Worm (Caenorhabditis elegans) whole organism, L2 larva: Measurements from ENCODE around the gene set-12.

Source experiments
- C34F6.9 ChIP-seq: fragments of 150-350 bp; optimal IDR thresholded peaks from 2 replicates; lab custom pipeline; 2014; ENCODE audit warnings: missing biosample characterization, missing genetic modification characterization
- F13H6.1 ChIP-seq: sonication (generic microtip); optimal IDR thresholded peaks from 2 replicates; lab custom pipeline; 2016; ENCODE audit warnings: missing genetic modification characterization, missing compliant biosample characterization
- R02D3.7 ChIP-seq: fragments of 150-350 bp; optimal IDR thresholded peaks from 2 replicates; lab custom pipeline; 2014; ENCODE audit warnings: missing biosample characterization, missing genetic modification characterization
- ZK546.5 ChIP-seq: sonication (generic microtip); optimal IDR thresholded peaks from 2 replicates; lab custom pipeline; 2017; ENCODE audit warnings: missing biosample characterization, missing genetic modification characterization
- ama-1 ChIP-seq: fragments of 150-350 bp; optimal IDR thresholded peaks from 2 replicates; lab custom pipeline; 2018; ENCODE audit warnings: inconsistent platforms
- blmp-1 ChIP-seq: sonication (generic microtip); optimal IDR thresholded peaks from 2 replicates; lab custom pipeline; 2017; ENCODE audit warnings: missing genetic modification characterization, mild to moderate bottlenecking, missing compliant biosample characterization, antibody characterized with exemption, moderate library complexity; ENCODE audit not compliant: insufficient read depth
- ceh-16 ChIP-seq: fragments of 150-350 bp; optimal IDR thresholded peaks from 2 replicates; lab custom pipeline; 2014; ENCODE audit warnings: missing biosample characterization, missing genetic modification characterization
- crh-2 ChIP-seq: sonication (generic microtip); optimal IDR thresholded peaks from 2 replicates; lab custom pipeline; 2017; ENCODE audit warnings: missing biosample characterization, missing genetic modification characterization
- dmd-4 ChIP-seq: sonication (generic microtip); optimal IDR thresholded peaks from 2 replicates; lab custom pipeline; 2017; ENCODE audit warnings: missing biosample characterization, missing genetic modification characterization
- egl-27 ChIP-seq: sonication (generic microtip); optimal IDR thresholded peaks from 3 replicates; lab custom pipeline; 2017; ENCODE audit warnings: missing biosample characterization, missing genetic modification reagents, missing genetic modification characterization
- elt-1 ChIP-seq: fragments of 150-350 bp; optimal IDR thresholded peaks from 2 replicates; lab custom pipeline; 2014; ENCODE audit warnings: missing biosample characterization, missing genetic modification characterization
- elt-3 ChIP-seq: sonication (generic microtip); optimal IDR thresholded peaks from 2 replicates; lab custom pipeline; 2017; ENCODE audit warnings: missing biosample characterization, missing genetic modification characterization
- fos-1 ChIP-seq: fragments of 150-350 bp; optimal IDR thresholded peaks from 2 replicates; lab custom pipeline; 2014; ENCODE audit warnings: missing biosample characterization, missing genetic modification characterization
- gmeb-1 ChIP-seq: fragments of 150-350 bp; optimal IDR thresholded peaks from 2 replicates; lab custom pipeline; 2014; ENCODE audit warnings: missing biosample characterization, missing genetic modification characterization
- lin-11 ChIP-seq: fragments of 150-350 bp; sonication (generic microtip); optimal IDR thresholded peaks from 2 replicates; lab custom pipeline; 2014; ENCODE audit warnings: missing biosample characterization, missing genetic modification characterization, inconsistent platforms, mixed read lengths
- lin-13 ChIP-seq: fragments of 150-350 bp; optimal IDR thresholded peaks from 2 replicates; lab custom pipeline; 2014; ENCODE audit warnings: missing biosample characterization, missing genetic modification reagents, missing genetic modification characterization
- lsy-2 ChIP-seq, 2 experiments: fragments of 150-350 bp in 1 of 2; sonication (generic microtip) in 1 of 2; optimal IDR thresholded peaks; 2 replicates each; lab custom pipeline; 2014 to 2017; ENCODE audit warnings: missing biosample characterization in 2 of 2, missing genetic modification characterization in 2 of 2
- mab-5 ChIP-seq: fragments of 150-350 bp; optimal IDR thresholded peaks from 2 replicates; lab custom pipeline; 2014; ENCODE audit warnings: missing biosample characterization, missing genetic modification characterization
- mbf-1 ChIP-seq: sonication (generic microtip); optimal IDR thresholded peaks from 2 replicates; lab custom pipeline; 2017; ENCODE audit warnings: missing biosample characterization, missing genetic modification characterization
- mdl-1 ChIP-seq, 2 experiments: fragments of 150-350 bp in 1 of 2; sonication (generic microtip) in 1 of 2; optimal IDR thresholded peaks; 2 replicates each; lab custom pipeline; 2017; ENCODE audit warnings: missing biosample characterization in 2 of 2, missing genetic modification characterization in 2 of 2
- nhr-10 ChIP-seq: sonication (generic microtip); optimal IDR thresholded peaks from 2 replicates; lab custom pipeline; 2017; ENCODE audit warnings: missing biosample characterization, missing genetic modification characterization
- nhr-12 ChIP-seq: fragments of 150-350 bp; optimal IDR thresholded peaks from 2 replicates; lab custom pipeline; 2014; ENCODE audit warnings: missing biosample characterization, missing genetic modification characterization
- nhr-129 ChIP-seq: fragments of 150-350 bp; optimal IDR thresholded peaks from 2 replicates; lab custom pipeline; 2014; ENCODE audit warnings: missing biosample characterization, missing genetic modification characterization
- nhr-21 ChIP-seq: fragments of 150-350 bp; optimal IDR thresholded peaks from 2 replicates; lab custom pipeline; 2014; ENCODE audit warnings: missing biosample characterization, missing genetic modification characterization
- nhr-23 ChIP-seq: fragments of 150-350 bp; optimal IDR thresholded peaks from 2 replicates; lab custom pipeline; 2014; ENCODE audit warnings: missing biosample characterization, missing genetic modification reagents, missing genetic modification characterization
- nhr-237 ChIP-seq: fragments of 150-350 bp; optimal IDR thresholded peaks from 2 replicates; lab custom pipeline; 2014; ENCODE audit warnings: missing biosample characterization, missing genetic modification characterization
- nhr-25 ChIP-seq: fragments of 150-350 bp; sonication (generic microtip); optimal IDR thresholded peaks from 3 replicates; lab custom pipeline; 2014; ENCODE audit warnings: missing biosample characterization, missing genetic modification characterization
- peb-1 ChIP-seq: fragments of 150-350 bp; optimal IDR thresholded peaks from 2 replicates; lab custom pipeline; 2014; ENCODE audit warnings: missing biosample characterization, missing genetic modification characterization
- sem-4 ChIP-seq: fragments of 150-350 bp; optimal IDR thresholded peaks from 2 replicates; lab custom pipeline; 2014; ENCODE audit warnings: missing biosample characterization, missing genetic modification reagents, missing genetic modification characterization
- sma-3 ChIP-seq: sonication (generic microtip); optimal IDR thresholded peaks from 2 replicates; lab custom pipeline; 2016; ENCODE audit warnings: missing genetic modification reagents, missing genetic modification characterization, missing compliant biosample characterization
- sma-9 ChIP-seq, 2 experiments: fragments of 150-350 bp in 1 of 2; sonication (generic microtip) in 1 of 2; optimal IDR thresholded peaks; 2 replicates each; lab custom pipeline; 2014 to 2016; ENCODE audit warnings: missing genetic modification characterization in 2 of 2, mild to moderate bottlenecking in 1 of 2, missing biosample characterization in 1 of 2, missing compliant biosample characterization in 1 of 2, missing genetic modification reagents in 1 of 2, moderate library complexity in 1 of 2
- snpc-4 ChIP-seq: fragments of 150-350 bp; optimal IDR thresholded peaks from 2 replicates; lab custom pipeline; 2014; ENCODE audit warnings: missing biosample characterization, missing genetic modification characterization
- unc-39 ChIP-seq: fragments of 150-350 bp; optimal IDR thresholded peaks from 2 replicates; lab custom pipeline; 2014; ENCODE audit warnings: missing biosample characterization, missing genetic modification characterization
- unc-55 ChIP-seq: fragments of 150-350 bp; sonication (generic microtip); optimal IDR thresholded peaks from 3 replicates; lab custom pipeline; 2014; ENCODE audit warnings: missing biosample characterization, missing genetic modification reagents, missing genetic modification characterization
- unc-62 ChIP-seq: fragments of 150-350 bp; optimal IDR thresholded peaks from 2 replicates; lab custom pipeline; 2014; ENCODE audit warnings: missing biosample characterization, missing genetic modification reagents, missing genetic modification characterization
- ztf-1 ChIP-seq: fragments of 200-800 bp; sonication (Bioruptor generic); conservative IDR thresholded peaks from 2 replicates; pipeline ENCODE4 v1.3.6; 2022; ENCODE audit warnings: missing genetic modification characterization, missing compliant biosample characterization
- ztf-11 ChIP-seq: sonication (generic microtip); optimal IDR thresholded peaks from 2 replicates; lab custom pipeline; 2017; ENCODE audit warnings: missing biosample characterization, missing genetic modification characterization
- ztf-4 ChIP-seq: fragments of 150-350 bp; optimal IDR thresholded peaks from 2 replicates; lab custom pipeline; 2014; ENCODE audit warnings: missing biosample characterization, missing genetic modification characterization

set-12 gene

ce11 chrX:7726351-7726750 lies 9.7 kb downstream of the set-12 start:
- TF ChIP-seq crh-2 (tag; lab: Kevin White, UChicago), result peak; percentile 15
- TF ChIP-seq R02D3.7 (tag; lab: Kevin White, UChicago), result no peak
- TF ChIP-seq lin-11 (tag; lab: Kevin White, UChicago), result no peak
- no peak for TF ChIP-seq sem-4 (tag; lab: Kevin White, UChicago)
- no peak for TF ChIP-seq ztf-11
- peak; percentile 34 for TF ChIP-seq gmeb-1
- no peak for TF ChIP-seq blmp-1 (tag; lab: Kevin White, UChicago)

ce11 chrX:7725615-7726014 lies 10.5 kb downstream of the set-12 start, which contains the start of gene spp-14:
Gene spp-14 (plus strand): TSS chrX:7725979.
- no peak for TF ChIP-seq nhr-10 (tag; lab: Kevin White, UChicago)
- TF ChIP-seq elt-1, result no peak
- TF ChIP-seq lin-13, result no peak
- peak; percentile 35 for TF ChIP-seq crh-2 (tag; lab: Kevin White, UChicago)
- peak; percentile 58 for TF ChIP-seq F13H6.1
- TF ChIP-seq mbf-1 (tag; lab: Kevin White, UChicago), result no peak
- TF ChIP-seq fos-1, result peak; percentile 78
- TF ChIP-seq sem-4 (tag; lab: Kevin White, UChicago), result no peak
- TF ChIP-seq gmeb-1, result peak; percentile 49
- TF ChIP-seq R02D3.7 (tag; lab: Kevin White, UChicago), result no peak
- peak; percentile 54 for TF ChIP-seq sma-3 (GFP tag; lab: Kevin White, UChicago)
- TF ChIP-seq unc-55 (GFP tag; lab: Kevin White, UChicago), result no peak
- TF ChIP-seq peb-1 (tag; lab: Kevin White, UChicago), result no peak
- TF ChIP-seq unc-62, result no peak
- peak; percentile 76 for TF ChIP-seq sma-9 (GFP tag; optimal IDR thresholded peaks at IDR 0.05; lab: Kevin White, UChicago)
- no peak for TF ChIP-seq sma-9 (tag; optimal IDR thresholded peaks at IDR 0.05; lab: Kevin White, UChicago)
- no peak for TF ChIP-seq nhr-21 (tag; lab: Kevin White, UChicago)
- no peak for TF ChIP-seq unc-39 (tag; lab: Kevin White, UChicago)
- TF ChIP-seq snpc-4, result no peak

- TF ChIP-seq C34F6.9 (tag; lab: Kevin White, UChicago) (no peak), elt-1 (no peak), mab-5 (tag; lab: Kevin White, UChicago) (no peak), nhr-12 (tag; lab: Kevin White, UChicago) (no peak), ZK546.5 (no peak), unc-62 (no peak), lin-13 (no peak), ztf-4 (no peak)
These were observed 12.0 kb downstream of the set-12 start for ce11 chrX:7724099-7724498.

ce11 chrX:7720565-7720964 lies 15.5 kb downstream of the set-12 start:
- TF ChIP-seq sem-4 (tag; lab: Kevin White, UChicago) (no peak), elt-1 (no peak), nhr-129 (no peak), nhr-23 (tag; lab: Kevin White, UChicago) (no peak), nhr-237 (tag; lab: Kevin White, UChicago) (no peak)

ce11 chrX:7718972-7719371 lies 17.1 kb downstream of the set-12 start, which contains the start of gene K09F5.6:
Gene K09F5.6 (plus strand): TSS chrX:7719272.
- TF ChIP-seq mab-5 (tag; lab: Kevin White, UChicago) (no peak), elt-3 (tag; lab: Kevin White, UChicago) (no peak), snpc-4 (no peak), nhr-25 (tag; lab: Kevin White, UChicago) (no peak), nhr-23 (tag; lab: Kevin White, UChicago) (no peak), ztf-1 (GFP tag; lab: Robert Waterston, UW) (no peak)
- TF ChIP-seq, all 48 proteins: peak for 0

ce11 chrX:7715463-7715862 lies 20.6 kb downstream of the set-12 start:
- no peak for TF ChIP-seq mdl-1 (tag; optimal IDR thresholded peaks at IDR 0.05; lab: Kevin White, UChicago)
- TF ChIP-seq ama-1 (lab: Kevin White, UChicago), result no peak
- TF ChIP-seq sem-4 (tag; lab: Kevin White, UChicago), result no peak
- TF ChIP-seq crh-2 (tag; lab: Kevin White, UChicago), result no peak
- TF ChIP-seq lsy-2 (tag; optimal IDR thresholded peaks at IDR 0.05; lab: Kevin White, UChicago), result peak in 1 of 2 experiments; percentile 10
- TF ChIP-seq snpc-4, result no peak
- TF ChIP-seq unc-55 (GFP tag; lab: Kevin White, UChicago), result no peak
- peak; percentile 18 for TF ChIP-seq mab-5 (tag; lab: Kevin White, UChicago)
- no peak for TF ChIP-seq ztf-1 (GFP tag; lab: Robert Waterston, UW)
- TF ChIP-seq C34F6.9 (tag; lab: Kevin White, UChicago), result no peak
- no peak for TF ChIP-seq lin-11 (tag; lab: Kevin White, UChicago)
- TF ChIP-seq blmp-1 (tag; lab: Kevin White, UChicago), result no peak
- TF ChIP-seq F13H6.1, result peak; percentile 76
- no peak for TF ChIP-seq ceh-16 (tag; lab: Kevin White, UChicago)
- TF ChIP-seq sma-9 (GFP tag; optimal IDR thresholded peaks at IDR 0.05; lab: Kevin White, UChicago), result peak; percentile 46
- TF ChIP-seq sma-9 (tag; optimal IDR thresholded peaks at IDR 0.05; lab: Kevin White, UChicago), result no peak
- peak; percentile 45 for TF ChIP-seq nhr-129
- no peak for TF ChIP-seq egl-27 (tag; lab: Kevin White, UChicago)
- no peak for TF ChIP-seq dmd-4 (tag; lab: Kevin White, UChicago)
- TF ChIP-seq, all 48 proteins: peak for 5
